Fruit fly (Drosophila melanogaster) whole organism, embryonic: ENCODE results near the gene CG5056.

ENCODE experiments used
- ATbp ChIP-seq: fragments of 200-800 bp; sonication (Bioruptor generic); optimal IDR thresholded peaks from 2 replicates; lab custom pipeline; 2017; ENCODE audit warnings: missing biosample characterization, mild to moderate bottlenecking, missing genetic modification characterization, missing genetic modification reagents
- B-H1 ChIP-seq: fragments of 200-800 bp; sonication (Bioruptor generic); IDR thresholded peaks from 3 replicates; pipeline ENCODE4 v1.3.6; 2022; ENCODE audit warnings: missing biosample characterization, missing genetic modification characterization
- CG11093 ChIP-seq: fragments of 200-800 bp; sonication (Bioruptor generic); IDR thresholded peaks from 3 replicates; pipeline ENCODE4 v1.3.6; 2022; ENCODE audit warnings: missing biosample characterization, missing genetic modification characterization
- CG11398 ChIP-seq: fragments of 200-800 bp; sonication (Bioruptor generic); optimal IDR thresholded peaks from 2 replicates; lab custom pipeline; 2016; ENCODE audit warnings: missing biosample characterization, missing genetic modification characterization
- CG15696 ChIP-seq: fragments of 200-800 bp; sonication (Bioruptor generic); optimal IDR thresholded peaks from 2 replicates; lab custom pipeline; 2019; ENCODE audit warnings: missing biosample characterization, mild to moderate bottlenecking, missing genetic modification characterization, moderate library complexity
- CG16815 ChIP-seq: fragments of 200-800 bp; sonication (Bioruptor generic); optimal IDR thresholded peaks from 3 replicates; lab custom pipeline; 2017; ENCODE audit warnings: missing biosample characterization, mild to moderate bottlenecking, missing genetic modification characterization
- CG16863 ChIP-seq: fragments of 200-800 bp; sonication (Bioruptor generic); optimal IDR thresholded peaks from 3 replicates; lab custom pipeline; 2016; ENCODE audit warnings: missing biosample characterization, missing genetic modification characterization
- CG17361 ChIP-seq: fragments of 200-800 bp; sonication (Bioruptor generic); IDR thresholded peaks from 3 replicates; pipeline ENCODE4 v1.3.6; 2022; ENCODE audit warnings: missing biosample characterization, missing genetic modification characterization
- CG17829 ChIP-seq: fragments of 200-800 bp; optimal IDR thresholded peaks from 2 replicates; lab custom pipeline; 2019; ENCODE audit warnings: missing biosample characterization, mild to moderate bottlenecking, missing genetic modification characterization, moderate library complexity
- CG1792 ChIP-seq: fragments of 200-800 bp; sonication (Bioruptor generic); optimal IDR thresholded peaks from 2 replicates; lab custom pipeline; 2016; ENCODE audit warnings: missing biosample characterization, missing genetic modification characterization
- CG18011 ChIP-seq: fragments of 200-800 bp; sonication (Bioruptor generic); optimal IDR thresholded peaks from 2 replicates; lab custom pipeline; 2017; ENCODE audit warnings: missing biosample characterization, missing genetic modification characterization, mild to moderate bottlenecking, moderate library complexity, missing genotype
- CG18262 ChIP-seq: fragments of 200-800 bp; optimal IDR thresholded peaks from 3 replicates; lab custom pipeline; 2019; ENCODE audit warnings: missing biosample characterization, mild to moderate bottlenecking, missing genetic modification characterization, moderate library complexity
- CG18476 ChIP-seq: fragments of 200-800 bp; sonication (Bioruptor generic); optimal IDR thresholded peaks from 2 replicates; lab custom pipeline; 2016; ENCODE audit warnings: missing biosample characterization, mild to moderate bottlenecking, missing genetic modification characterization
- CG3065 ChIP-seq: fragments of 200-800 bp; sonication (Bioruptor generic); optimal IDR thresholded peaks from 2 replicates; lab custom pipeline; 2016; ENCODE audit warnings: missing biosample characterization, missing genetic modification characterization
- CG32767 ChIP-seq: fragments of 200-800 bp; sonication (Bioruptor generic); IDR thresholded peaks from 2 replicates; pipeline ENCODE4 v1.3.6; 2022; ENCODE audit warnings: missing biosample characterization, missing genetic modification characterization
- CG4404 ChIP-seq: fragments of 200-800 bp; sonication (Bioruptor generic); IDR thresholded peaks from 2 replicates; pipeline ENCODE4 v1.3.6; 2022; ENCODE audit warnings: missing biosample characterization, missing genetic modification characterization
- CG4617 ChIP-seq: fragments of 200-800 bp; sonication (Bioruptor generic); optimal IDR thresholded peaks from 3 replicates; lab custom pipeline; 2016; ENCODE audit warnings: missing biosample characterization, missing genetic modification characterization, borderline replicate concordance
- CG4707 ChIP-seq: fragments of 200-800 bp; sonication (Bioruptor generic); optimal IDR thresholded peaks from 2 replicates; lab custom pipeline; 2018; ENCODE audit warnings: missing biosample characterization, mild to moderate bottlenecking, missing genetic modification characterization, moderate library complexity
- CG4854 ChIP-seq: fragments of 200-800 bp; sonication (Bioruptor generic); optimal IDR thresholded peaks from 2 replicates; lab custom pipeline; 2016; ENCODE audit warnings: missing biosample characterization, missing genetic modification characterization, inconsistent platforms
- CG7357 ChIP-seq: fragments of 200-800 bp; sonication (Bioruptor generic); IDR thresholded peaks from 3 replicates; pipeline ENCODE4 v1.3.6; 2022; ENCODE audit warnings: missing biosample characterization, missing genetic modification characterization
- CG7745 ChIP-seq: fragments of 200-800 bp; sonication (Bioruptor generic); optimal IDR thresholded peaks from 2 replicates; lab custom pipeline; 2018; ENCODE audit warnings: missing biosample characterization, mild to moderate bottlenecking, missing genetic modification characterization, moderate library complexity
- CG9437 ChIP-seq: fragments of 200-800 bp; sonication (Bioruptor generic); optimal IDR thresholded peaks from 2 replicates; lab custom pipeline; 2018; ENCODE audit warnings: missing biosample characterization, mild to moderate bottlenecking, missing genetic modification characterization
- CG9817 ChIP-seq: fragments of 200-800 bp; sonication (Bioruptor generic); optimal IDR thresholded peaks from 2 replicates; lab custom pipeline; 2018; ENCODE audit warnings: missing biosample characterization, mild to moderate bottlenecking, missing genetic modification characterization, moderate library complexity
- Dip2 ChIP-seq: fragments of 200-800 bp; sonication (Bioruptor generic); IDR thresholded peaks from 2 replicates; pipeline ENCODE4 v1.3.6; 2022; ENCODE audit warnings: missing biosample characterization, missing genetic modification characterization
- Dip3 ChIP-seq: fragments of 200-800 bp; sonication (Bioruptor generic); optimal IDR thresholded peaks from 3 replicates; lab custom pipeline; 2016; ENCODE audit warnings: missing biosample characterization, missing genetic modification characterization
- Fer2 ChIP-seq: fragments of 200-800 bp; sonication (Bioruptor generic); optimal IDR thresholded peaks from 2 replicates; lab custom pipeline; 2018; ENCODE audit warnings: missing biosample characterization, mild to moderate bottlenecking, missing genetic modification characterization, moderate library complexity
- HLHmδ ChIP-seq: fragments of 200-800 bp; sonication (Bioruptor generic); optimal IDR thresholded peaks from 2 replicates; lab custom pipeline; 2018; ENCODE audit warnings: missing biosample characterization, mild to moderate bottlenecking, missing genetic modification characterization, moderate library complexity
- MBD-R2 ChIP-seq: fragments of 200-800 bp; sonication (Bioruptor generic); IDR thresholded peaks from 2 replicates; pipeline ENCODE4 v1.3.6; 2022; ENCODE audit warnings: missing biosample characterization, missing genetic modification characterization
- Oaz ChIP-seq: fragments of 200-800 bp; sonication (Bioruptor generic); IDR thresholded peaks from 2 replicates; pipeline ENCODE4 v1.3.6; 2022; ENCODE audit warnings: missing biosample characterization, missing genetic modification characterization
- Rx ChIP-seq: fragments of 200-800 bp; sonication (Bioruptor generic); IDR thresholded peaks from 2 replicates; pipeline ENCODE4 v1.3.6; 2022; ENCODE audit warnings: missing biosample characterization, missing genetic modification characterization
- amos ChIP-seq: fragments of 200-800 bp; sonication (Bioruptor generic); IDR thresholded peaks from 2 replicates; pipeline ENCODE4 v1.3.6; 2022; ENCODE audit warnings: missing biosample characterization, missing genetic modification characterization; ENCODE audit not compliant: partially characterized antibody
- cas ChIP-seq: fragments of 200-800 bp; sonication (Bioruptor generic); IDR thresholded peaks from 2 replicates; pipeline ENCODE4 v1.3.6; 2022; ENCODE audit warnings: missing biosample characterization, missing genetic modification characterization
- da ChIP-seq: fragments of 200-800 bp; sonication (Bioruptor generic); optimal IDR thresholded peaks from 2 replicates; lab custom pipeline; 2016; ENCODE audit warnings: missing biosample characterization, missing genetic modification characterization
- gro ChIP-seq: fragments of 200-800 bp; sonication (Bioruptor generic); optimal IDR thresholded peaks from 2 replicates; lab custom pipeline; 2016; ENCODE audit warnings: missing biosample characterization, missing genetic modification characterization
- inv ChIP-seq: fragments of 200-800 bp; sonication (Bioruptor generic); IDR thresholded peaks from 2 replicates; pipeline ENCODE4 v1.3.6; 2022; ENCODE audit warnings: missing biosample characterization, missing genetic modification characterization; ENCODE audit not compliant: partially characterized antibody
- kah ChIP-seq: fragments of 200-800 bp; sonication (Bioruptor generic); optimal IDR thresholded peaks from 2 replicates; lab custom pipeline; 2018; ENCODE audit warnings: missing biosample characterization, mild to moderate bottlenecking, missing genetic modification characterization
- lab ChIP-seq: fragments of 200-800 bp; sonication (Bioruptor generic); optimal IDR thresholded peaks from 3 replicates; lab custom pipeline; 2017; ENCODE audit warnings: missing biosample characterization, missing genetic modification characterization, mild to moderate bottlenecking, moderate library complexity, missing genetic modification reagents
- lbe ChIP-seq: fragments of 200-800 bp; sonication (Bioruptor generic); optimal IDR thresholded peaks from 2 replicates; lab custom pipeline; 2016; ENCODE audit warnings: missing biosample characterization, mild to moderate bottlenecking, missing genetic modification characterization
- lmd ChIP-seq: fragments of 200-800 bp; sonication (Bioruptor generic); IDR thresholded peaks from 2 replicates; pipeline ENCODE4 v1.3.6; 2022; ENCODE audit warnings: missing biosample characterization, missing genetic modification characterization
- luna ChIP-seq: fragments of 200-800 bp; sonication (Bioruptor generic); optimal IDR thresholded peaks from 2 replicates; lab custom pipeline; 2016; ENCODE audit warnings: missing biosample characterization, missing genetic modification characterization
- maf-S ChIP-seq: fragments of 200-800 bp; sonication (Bioruptor generic); optimal IDR thresholded peaks from 2 replicates; lab custom pipeline; 2016; ENCODE audit warnings: missing biosample characterization, missing genetic modification characterization
- onecut ChIP-seq: fragments of 200-800 bp; sonication (Bioruptor generic); IDR thresholded peaks from 2 replicates; pipeline ENCODE4 v1.3.6; 2022; ENCODE audit warnings: missing biosample characterization, missing genetic modification characterization
- pnt ChIP-seq: fragments of 200-800 bp; sonication (Bioruptor generic); optimal IDR thresholded peaks from 3 replicates; lab custom pipeline; 2016; ENCODE audit warnings: missing biosample characterization, missing genetic modification characterization
- prd ChIP-seq, 3 experiments: fragments of >200 bp in 2 of 3; fragments of 200-800 bp in 1 of 3; sonication (Bioruptor generic) in 1 of 3; optimal IDR thresholded peaks in 2 of 3; IDR thresholded peaks in 1 of 3; 2 replicates in 2 of 3; 3 replicates in 1 of 3; pipeline versions ENCODE4 v1.3.6 to Lab custom; 2017 to 2022; ENCODE audit warnings: missing biosample characterization in 1 of 3, missing genetic modification characterization in 1 of 3
- ro ChIP-seq: fragments of 200-800 bp; sonication (Bioruptor generic); IDR thresholded peaks from 2 replicates; pipeline ENCODE4 v1.3.6; 2022; ENCODE audit warnings: missing biosample characterization, missing genetic modification characterization
- sc ChIP-seq, 3 experiments: fragments of >200 bp in 2 of 3; fragments of 200-800 bp in 1 of 3; sonication (Bioruptor generic) in 1 of 3; optimal IDR thresholded peaks; 2 replicates in 2 of 3; 3 replicates in 1 of 3; lab custom pipeline; 2017; ENCODE audit warnings: mild to moderate bottlenecking in 1 of 3, missing biosample characterization in 1 of 3, missing genetic modification characterization in 1 of 3, missing genetic modification reagents in 1 of 3
- scrt ChIP-seq: fragments of 200-800 bp; sonication (Bioruptor generic); optimal IDR thresholded peaks from 2 replicates; lab custom pipeline; 2018; ENCODE audit warnings: missing biosample characterization, mild to moderate bottlenecking, missing genetic modification characterization, moderate library complexity
- sim ChIP-seq: fragments of 200-800 bp; sonication (Bioruptor generic); IDR thresholded peaks from 2 replicates; pipeline ENCODE4 v1.3.6; 2022; ENCODE audit warnings: missing biosample characterization, missing genetic modification characterization
- sima ChIP-seq: fragments of 200-800 bp; sonication (Bioruptor generic); optimal IDR thresholded peaks from 2 replicates; lab custom pipeline; 2016; ENCODE audit warnings: missing biosample characterization, missing genetic modification characterization
- toy ChIP-seq: fragments of 200-800 bp; sonication (Bioruptor generic); IDR thresholded peaks from 2 replicates; pipeline ENCODE4 v1.3.6; 2022; ENCODE audit warnings: missing biosample characterization, missing genetic modification characterization
- unpg ChIP-seq: fragments of 200-800 bp; sonication (Bioruptor generic); optimal IDR thresholded peaks from 3 replicates; lab custom pipeline; 2018; ENCODE audit warnings: missing biosample characterization, mild to moderate bottlenecking, missing genetic modification characterization, moderate library complexity

The CG5056 gene

dm6 chr2L:10342471-10342870 is 24.0 kb upstream of the CG5056 start, which contains the start of gene Sps2 (continued):
- TF ChIP-seq prd (optimal IDR thresholded peaks at IDR 0.05; lab: Kevin White, UChicago) (no peak), prd (GFP tag; IDR thresholded peaks at IDR 0.05; lab: Robert Waterston, UW) (no peak), pnt (GFP tag; lab: Kevin White, UChicago) (no peak), sc (optimal IDR thresholded peaks at IDR 0.05; lab: Kevin White, UChicago) (no peak), sc (GFP tag; optimal IDR thresholded peaks at IDR 0.05; lab: Kevin White, UChicago) (no peak), scrt (no peak), amos (GFP tag; lab: Robert Waterston, UW) (peak; percentile 80; the same call in 1 of the 2 replicates), gro (GFP tag; lab: Kevin White, UChicago) (no peak), onecut (GFP tag; lab: Robert Waterston, UW) (no peak), CG32767 (GFP tag; lab: Robert Waterston, UW) (no peak), CG18476 (GFP tag; lab: Kevin White, UChicago) (no peak), lmd (GFP tag; lab: Robert Waterston, UW) (no peak), da (no peak), Oaz (GFP tag; lab: Robert Waterston, UW) (no peak), Rx (no peak), luna (GFP tag; lab: Kevin White, UChicago) (no peak), ro (GFP tag; lab: Robert Waterston, UW) (no peak), CG4707 (GFP tag; lab: Kevin White, UChicago) (no peak), sima (GFP tag; lab: Kevin White, UChicago) (no peak), sim (GFP tag; lab: Robert Waterston, UW) (no peak), CG16863 (GFP tag; lab: Kevin White, UChicago) (no peak), ATbp (no peak), HLHmδ (no peak), B-H1 (GFP tag; lab: Robert Waterston, UW) (no peak), CG9437 (no peak), MBD-R2 (GFP tag; lab: Robert Waterston, UW) (peak; percentile 89), CG18011 (GFP tag; lab: Kevin White, UChicago) (no peak), Dip3 (GFP tag; lab: Kevin White, UChicago) (no peak), maf-S (GFP tag; lab: Kevin White, UChicago) (no peak), CG17829 (tag; lab: Kevin White, UChicago) (peak; percentile 42), CG4617 (GFP tag; lab: Kevin White, UChicago) (peak; percentile 35), CG7745 (tag; lab: Kevin White, UChicago) (no peak), CG15696 (tag; lab: Kevin White, UChicago) (no peak), CG9817 (no peak), toy (GFP tag; lab: Robert Waterston, UW) (no peak), CG4854 (no peak), CG11093 (GFP tag; lab: Robert Waterston, UW) (no peak), CG7357 (GFP tag; lab: Robert Waterston, UW) (no peak), Fer2 (tag; lab: Kevin White, UChicago) (no peak), CG1792 (no peak), inv (peak; percentile 63), unpg (GFP tag; lab: Kevin White, UChicago) (no peak), CG18262 (tag; lab: Kevin White, UChicago) (no peak), kah (GFP tag; lab: Kevin White, UChicago) (no peak), Dip2 (GFP tag; lab: Robert Waterston, UW) (no peak), CG16815 (GFP tag; lab: Kevin White, UChicago) (no peak), CG4404 (GFP tag; lab: Robert Waterston, UW) (no peak), CG17361 (GFP tag; lab: Robert Waterston, UW) (0 out of 3 replicates have a peak, but pooled peaks have one; percentile 15), CG11398 (GFP tag; lab: Kevin White, UChicago) (no peak), lab (no peak), CG3065 (GFP tag; lab: Kevin White, UChicago) (no peak), lbe (GFP tag; lab: Kevin White, UChicago) (no peak), cas (GFP tag; lab: Robert Waterston, UW) (no peak)
